Fruit fly (Drosophila melanogaster) whole organism, embryonic: ENCODE data around the gene Moe.

Experiments
- Abd-B ChIP-seq: fragments of 200-800 bp; sonication (Bioruptor generic); optimal IDR thresholded peaks from 2 replicates; lab custom pipeline; 2018; ENCODE audit warnings: missing biosample characterization, mild to moderate bottlenecking, missing genetic modification characterization, moderate library complexity
- Asciz ChIP-seq: fragments of 200-800 bp; sonication (Bioruptor generic); optimal IDR thresholded peaks from 2 replicates; lab custom pipeline; 2017; ENCODE audit warnings: missing biosample characterization, mild to moderate bottlenecking, missing genetic modification characterization, missing genetic modification reagents
- CG11093 ChIP-seq: fragments of 200-800 bp; sonication (Bioruptor generic); IDR thresholded peaks from 3 replicates; pipeline ENCODE4 v1.3.6; 2022; ENCODE audit warnings: missing biosample characterization, missing genetic modification characterization
- CG11723 ChIP-seq: fragments of 200-800 bp; sonication (Bioruptor generic); optimal IDR thresholded peaks from 2 replicates; lab custom pipeline; 2017; ENCODE audit warnings: missing biosample characterization, mild to moderate bottlenecking, missing genetic modification characterization
- CG13424 ChIP-seq: fragments of 200-800 bp; sonication (Bioruptor generic); optimal IDR thresholded peaks from 2 replicates; lab custom pipeline; 2019; ENCODE audit warnings: missing biosample characterization, mild to moderate bottlenecking, missing genetic modification characterization, moderate library complexity
- CG14014 ChIP-seq: fragments of 200-800 bp; sonication (Bioruptor generic); IDR thresholded peaks from 2 replicates; pipeline ENCODE4 v1.3.6; 2022; ENCODE audit warnings: missing biosample characterization, missing genetic modification characterization
- CG1647 ChIP-seq: fragments of 200-800 bp; sonication (Bioruptor generic); optimal IDR thresholded peaks from 3 replicates; lab custom pipeline; 2016; ENCODE audit warnings: missing biosample characterization, missing genetic modification characterization
- CG16815 ChIP-seq: fragments of 200-800 bp; sonication (Bioruptor generic); optimal IDR thresholded peaks from 3 replicates; lab custom pipeline; 2017; ENCODE audit warnings: missing biosample characterization, mild to moderate bottlenecking, missing genetic modification characterization
- CG17829 ChIP-seq: fragments of 200-800 bp; optimal IDR thresholded peaks from 2 replicates; lab custom pipeline; 2019; ENCODE audit warnings: missing biosample characterization, mild to moderate bottlenecking, missing genetic modification characterization, moderate library complexity
- CG18011 ChIP-seq: fragments of 200-800 bp; sonication (Bioruptor generic); optimal IDR thresholded peaks from 2 replicates; lab custom pipeline; 2017; ENCODE audit warnings: missing biosample characterization, missing genetic modification characterization, mild to moderate bottlenecking, moderate library complexity, missing genotype
- CG30403 ChIP-seq: fragments of 200-800 bp; sonication (Bioruptor generic); optimal IDR thresholded peaks from 3 replicates; lab custom pipeline; 2016; ENCODE audit warnings: missing biosample characterization, missing genetic modification characterization
- CG32772 ChIP-seq: fragments of 200-800 bp; sonication (Bioruptor generic); IDR thresholded peaks from 2 replicates; pipeline ENCODE4 v1.3.6; 2022; ENCODE audit warnings: missing biosample characterization, missing genetic modification characterization
- CG34224 ChIP-seq: fragments of 200-800 bp; sonication (Bioruptor generic); IDR thresholded peaks from 3 replicates; pipeline ENCODE4 v1.3.6; 2022; ENCODE audit warnings: missing biosample characterization, missing genetic modification characterization; ENCODE audit not compliant: partially characterized antibody
- CG4424 ChIP-seq: fragments of 200-800 bp; sonication (Bioruptor generic); optimal IDR thresholded peaks from 3 replicates; lab custom pipeline; 2016; ENCODE audit warnings: missing biosample characterization, missing genetic modification characterization
- CG5245 ChIP-seq: fragments of 200-800 bp; sonication (Bioruptor generic); optimal IDR thresholded peaks from 3 replicates; lab custom pipeline; 2016; ENCODE audit warnings: missing biosample characterization, missing genetic modification characterization
- CG6791 ChIP-seq: fragments of 200-800 bp; sonication (Bioruptor generic); IDR thresholded peaks from 3 replicates; pipeline ENCODE4 v1.3.6; 2022; ENCODE audit warnings: missing biosample characterization, missing genetic modification characterization; ENCODE audit not compliant: partially characterized antibody
- CG7271 ChIP-seq: fragments of 200-800 bp; sonication (Bioruptor generic); optimal IDR thresholded peaks from 2 replicates; lab custom pipeline; 2018; ENCODE audit warnings: missing biosample characterization, mild to moderate bottlenecking, missing genetic modification characterization, moderate library complexity
- CG7963 ChIP-seq: fragments of 200-800 bp; sonication (Bioruptor generic); IDR thresholded peaks from 3 replicates; pipeline ENCODE4 v1.3.6; 2022; ENCODE audit warnings: missing biosample characterization, missing genetic modification characterization; ENCODE audit not compliant: partially characterized antibody
- CG8388 ChIP-seq: fragments of 200-800 bp; sonication (Bioruptor generic); optimal IDR thresholded peaks from 2 replicates; lab custom pipeline; 2019; ENCODE audit warnings: missing biosample characterization, mild to moderate bottlenecking, missing genetic modification characterization, moderate library complexity
- CG9437 ChIP-seq: fragments of 200-800 bp; sonication (Bioruptor generic); optimal IDR thresholded peaks from 2 replicates; lab custom pipeline; 2018; ENCODE audit warnings: missing biosample characterization, mild to moderate bottlenecking, missing genetic modification characterization
- Dbx ChIP-seq: fragments of 200-800 bp; sonication (Bioruptor generic); IDR thresholded peaks from 3 replicates; pipeline ENCODE4 v1.3.6; 2022; ENCODE audit warnings: missing biosample characterization, missing genetic modification characterization
- Fer3 ChIP-seq: fragments of 200-800 bp; sonication (Bioruptor generic); optimal IDR thresholded peaks from 2 replicates; lab custom pipeline; 2018; ENCODE audit warnings: missing biosample characterization, mild to moderate bottlenecking, missing genetic modification characterization, moderate library complexity
- H2.0 ChIP-seq: fragments of 200-800 bp; sonication (Bioruptor generic); IDR thresholded peaks from 2 replicates; pipeline ENCODE4 v1.3.6; 2022; ENCODE audit warnings: missing biosample characterization, missing genetic modification characterization
- Hey ChIP-seq: fragments of 200-800 bp; sonication (Bioruptor generic); optimal IDR thresholded peaks from 3 replicates; lab custom pipeline; 2018; ENCODE audit warnings: missing biosample characterization, mild to moderate bottlenecking, missing genetic modification characterization
- Hmr ChIP-seq: fragments of 200-800 bp; sonication (Bioruptor generic); optimal IDR thresholded peaks from 3 replicates; lab custom pipeline; 2017; ENCODE audit warnings: mild to moderate bottlenecking, missing biosample characterization, missing genetic modification reagents, missing genetic modification characterization
- Hr3 ChIP-seq: fragments of 200-800 bp; sonication (Bioruptor generic); optimal IDR thresholded peaks from 3 replicates; lab custom pipeline; 2016; ENCODE audit warnings: missing biosample characterization, missing genetic modification characterization
- Opbp ChIP-seq: fragments of 200-800 bp; sonication (Bioruptor generic); IDR thresholded peaks from 3 replicates; pipeline ENCODE4 v1.3.6; 2022; ENCODE audit warnings: missing biosample characterization, missing genetic modification characterization; ENCODE audit not compliant: partially characterized antibody
- Pdp1 ChIP-seq, 2 experiments: fragments of 200-800 bp; sonication (Bioruptor generic); optimal IDR thresholded peaks; 3 replicates each; lab custom pipeline; 2016; ENCODE audit warnings: missing biosample characterization in 2 of 2, missing genetic modification characterization in 2 of 2, mild to moderate bottlenecking in 1 of 2, moderate library complexity in 1 of 2
- Vsx1 ChIP-seq: fragments of 200-800 bp; sonication (Bioruptor generic); optimal IDR thresholded peaks from 2 replicates; lab custom pipeline; 2017; ENCODE audit warnings: missing biosample characterization, mild to moderate bottlenecking, missing genetic modification characterization, missing genetic modification reagents
- cad ChIP-seq: fragments of >200 bp; optimal IDR thresholded peaks from 2 replicates; lab custom pipeline; 2017; ENCODE audit warnings: missing biosample characterization, missing genetic modification characterization
- caup ChIP-seq: fragments of 200-800 bp; sonication (Bioruptor generic); optimal IDR thresholded peaks from 3 replicates; lab custom pipeline; 2017; ENCODE audit warnings: missing biosample characterization, mild to moderate bottlenecking, missing genetic modification characterization, moderate library complexity; ENCODE audit not compliant: severe bottlenecking
- ems ChIP-seq: fragments of 200-800 bp; sonication (Bioruptor generic); optimal IDR thresholded peaks from 3 replicates; lab custom pipeline; 2016; ENCODE audit warnings: missing biosample characterization, missing genetic modification characterization
- ftz-f1 ChIP-seq: fragments of 200-800 bp; sonication (Bioruptor generic); optimal IDR thresholded peaks from 2 replicates; lab custom pipeline; 2016; ENCODE audit warnings: missing biosample characterization, missing genetic modification characterization
- hbn ChIP-seq: fragments of 200-800 bp; sonication (Bioruptor generic); IDR thresholded peaks from 2 replicates; pipeline ENCODE4 v1.3.6; 2022; ENCODE audit warnings: missing biosample characterization, missing genetic modification characterization; ENCODE audit not compliant: partially characterized antibody
- lola ChIP-seq, 3 experiments: fragments of >200 bp in 2 of 3; fragments of 200-800 bp in 1 of 3; sonication (Bioruptor generic) in 1 of 3; optimal IDR thresholded peaks; 2 replicates each; lab custom pipeline; 2017 to 2019; ENCODE audit warnings: missing biosample characterization in 3 of 3, missing genetic modification characterization in 3 of 3, mild to moderate bottlenecking in 1 of 3, moderate library complexity in 1 of 3
- mld ChIP-seq: fragments of 200-800 bp; sonication (Bioruptor generic); IDR thresholded peaks from 3 replicates; pipeline ENCODE4 v1.3.6; 2022; ENCODE audit warnings: missing biosample characterization, missing genetic modification characterization; ENCODE audit not compliant: partially characterized antibody
- phol ChIP-seq: fragments of 200-800 bp; sonication (Bioruptor generic); optimal IDR thresholded peaks from 3 replicates; lab custom pipeline; 2018; ENCODE audit warnings: missing biosample characterization, mild to moderate bottlenecking, missing genetic modification characterization, moderate library complexity
- ro ChIP-seq: fragments of 200-800 bp; sonication (Bioruptor generic); IDR thresholded peaks from 2 replicates; pipeline ENCODE4 v1.3.6; 2022; ENCODE audit warnings: missing biosample characterization, missing genetic modification characterization
- sima ChIP-seq: fragments of 200-800 bp; sonication (Bioruptor generic); optimal IDR thresholded peaks from 2 replicates; lab custom pipeline; 2016; ENCODE audit warnings: missing biosample characterization, missing genetic modification characterization
- sisA ChIP-seq: fragments of 200-800 bp; sonication (Bioruptor generic); IDR thresholded peaks from 2 replicates; pipeline ENCODE4 v1.3.6; 2022; ENCODE audit warnings: missing biosample characterization, missing genetic modification characterization
- slbo ChIP-seq: fragments of 200-800 bp; sonication (Bioruptor generic); IDR thresholded peaks from 2 replicates; pipeline ENCODE4 v1.3.6; 2022; ENCODE audit warnings: missing biosample characterization, missing genetic modification characterization
- stwl ChIP-seq: fragments of 200-800 bp; sonication (Bioruptor generic); optimal IDR thresholded peaks from 3 replicates; lab custom pipeline; 2018; ENCODE audit warnings: missing biosample characterization, mild to moderate bottlenecking, missing genetic modification characterization, moderate library complexity
- tin ChIP-seq: fragments of 200-800 bp; sonication (Bioruptor generic); optimal IDR thresholded peaks from 3 replicates; lab custom pipeline; 2016; ENCODE audit warnings: missing biosample characterization, missing genetic modification characterization
- trem ChIP-seq: fragments of 200-800 bp; optimal IDR thresholded peaks from 3 replicates; lab custom pipeline; 2019; ENCODE audit warnings: missing biosample characterization, mild to moderate bottlenecking, missing genetic modification characterization, moderate library complexity

Gene Moe

DNA sequence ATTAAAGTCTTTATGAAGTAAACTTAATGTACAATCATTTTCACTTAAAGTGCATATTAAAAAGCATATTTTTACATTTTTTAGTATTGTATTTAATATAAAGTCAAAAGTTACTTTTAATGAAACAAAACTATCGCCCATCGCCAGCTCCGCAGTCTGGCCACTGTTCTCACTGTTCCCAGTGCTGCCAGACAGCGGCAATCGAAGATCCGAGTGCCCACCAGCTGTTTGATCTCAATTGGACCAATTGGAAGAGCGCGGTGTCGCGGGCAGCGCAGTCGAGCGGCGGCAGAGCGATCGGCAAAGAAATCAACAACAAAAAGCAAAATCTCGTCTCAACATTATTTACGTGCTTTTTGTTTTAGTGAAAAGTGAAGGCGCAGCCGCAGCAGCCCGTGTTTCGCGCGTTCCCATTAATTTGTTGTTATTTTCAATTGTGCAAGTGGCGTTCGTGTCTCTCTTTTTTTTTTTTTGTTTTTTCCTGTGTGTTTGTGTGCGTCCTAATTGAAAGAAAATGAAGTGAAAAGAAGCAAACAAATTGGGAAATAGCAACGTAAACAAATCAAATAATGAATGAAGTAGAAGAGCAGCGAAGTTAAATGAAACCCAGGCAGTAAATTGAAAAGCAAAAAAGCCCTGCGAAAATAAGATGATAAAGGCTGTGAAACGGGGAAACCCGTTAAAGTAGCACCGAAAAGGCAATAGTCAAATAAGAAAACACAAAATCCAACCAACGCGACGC lies 8.8 kb upstream of the Moe start, which contains the start of gene rdgA (continued):
- TF ChIP-seq CG1647 (GFP tag; lab: Kevin White, UChicago) (no peak), Opbp (GFP tag; lab: Robert Waterston, UW) (peak; percentile 69), Dbx (peak; percentile 66; the same call in 1 of the 3 replicates), CG30403 (GFP tag; lab: Kevin White, UChicago) (peak; percentile 40), Hmr (GFP tag; lab: Kevin White, UChicago) (peak; percentile 21), phol (tag; lab: Kevin White, UChicago) (peak; percentile 9), Pdp1 (GFP tag; optimal IDR thresholded peaks at IDR 0.05; lab: Kevin White, UChicago) (peak; percentile 1 to 16), caup (GFP tag; lab: Kevin White, UChicago) (no peak), CG34224 (GFP tag; lab: Robert Waterston, UW) (peak; percentile 44; the same call in 2 of the 3 replicates)

DNA sequence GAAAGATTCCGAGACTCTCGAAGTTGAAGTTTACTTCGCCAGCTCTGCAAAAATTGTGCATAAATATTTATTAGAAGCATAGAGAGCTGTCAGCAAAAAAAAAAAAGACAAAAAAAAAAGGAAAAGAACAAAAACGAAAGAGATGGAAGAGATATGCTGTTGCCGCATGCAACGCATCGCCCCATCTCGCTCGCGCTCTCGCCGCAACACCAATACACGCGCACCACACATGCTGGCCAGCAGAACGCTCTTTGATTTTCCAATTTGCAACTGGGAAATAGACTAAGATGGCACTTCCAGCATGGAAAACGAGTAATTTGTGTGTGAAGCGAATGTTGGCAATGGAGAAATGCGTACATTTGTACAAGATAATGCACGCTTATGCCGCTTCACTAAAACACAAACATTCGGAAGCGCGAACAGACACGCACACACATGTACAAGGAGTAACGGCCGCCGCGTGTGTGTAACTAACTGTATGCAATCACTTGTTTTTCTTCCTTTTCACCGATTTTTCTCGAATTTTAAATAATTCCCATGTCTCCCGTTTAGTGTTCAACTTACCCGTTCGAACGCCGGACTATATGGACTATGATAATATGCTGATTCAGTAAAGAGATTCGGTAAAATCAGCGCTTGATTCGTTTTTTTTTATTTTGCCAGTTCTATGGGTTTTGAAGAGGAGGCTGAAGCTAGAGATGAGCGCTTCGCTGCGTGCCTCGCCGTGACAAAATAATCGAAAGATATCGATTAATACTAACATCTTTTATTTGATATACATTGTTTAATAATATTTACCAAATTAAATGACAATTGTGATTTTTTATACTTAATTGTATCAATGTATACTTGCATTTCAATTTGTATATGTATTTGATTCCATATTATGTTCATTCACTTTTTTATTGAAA lies 7.7 kb upstream of the Moe start:
- TF ChIP-seq tin (GFP tag; lab: Kevin White, UChicago) (no peak), cad (GFP tag; lab: Kevin White, UChicago) (no peak), CG17829 (tag; lab: Kevin White, UChicago) (no peak), CG7271 (tag; lab: Kevin White, UChicago) (no peak), sisA (GFP tag; lab: Robert Waterston, UW) (no peak), mld (GFP tag; lab: Robert Waterston, UW) (no peak), sima (GFP tag; lab: Kevin White, UChicago) (no peak), CG7963 (GFP tag; lab: Robert Waterston, UW) (peak; percentile 44; the same call in 1 of the 3 replicates), ftz-f1 (GFP tag; lab: Kevin White, UChicago) (no peak), trem (tag; lab: Kevin White, UChicago) (no peak), ro (GFP tag; lab: Robert Waterston, UW) (no peak), CG1647 (GFP tag; lab: Kevin White, UChicago) (no peak), slbo (GFP tag; lab: Robert Waterston, UW) (no peak; the same call in 1 of the 2 replicates), Hr3 (GFP tag; lab: Kevin White, UChicago) (no peak), CG13424 (tag; lab: Kevin White, UChicago) (no peak), CG11093 (no peak), CG18011 (GFP tag; lab: Kevin White, UChicago) (no peak), Abd-B (GFP tag; lab: Kevin White, UChicago) (no peak), CG11723 (GFP tag; lab: Kevin White, UChicago) (no peak), H2.0 (GFP tag; lab: Robert Waterston, UW) (no peak), Asciz (GFP tag; lab: Kevin White, UChicago) (no peak), Fer3 (tag; lab: Kevin White, UChicago) (no peak), hbn (GFP tag; lab: Robert Waterston, UW) (peak; percentile 75), CG16815 (GFP tag; lab: Kevin White, UChicago) (no peak), lola (GFP tag; optimal IDR thresholded peaks at IDR 0.05; lab: Kevin White, UChicago) (no peak), CG14014 (GFP tag; lab: Robert Waterston, UW) (no peak), Vsx1 (GFP tag; lab: Kevin White, UChicago) (no peak), CG4424 (no peak), Hey (no peak), CG5245 (no peak), CG6791 (peak; percentile 77), ems (GFP tag; lab: Kevin White, UChicago) (no peak), CG8388 (no peak), CG9437 (GFP tag; lab: Kevin White, UChicago) (no peak), CG32772 (GFP tag; lab: Robert Waterston, UW) (0 out of 2 replicates have a peak, but pooled peaks have one; percentile 15), stwl (tag; lab: Kevin White, UChicago) (no peak)
